Fruit fly (Drosophila melanogaster): ENCODE results near the gene CG15760.

DNA sequence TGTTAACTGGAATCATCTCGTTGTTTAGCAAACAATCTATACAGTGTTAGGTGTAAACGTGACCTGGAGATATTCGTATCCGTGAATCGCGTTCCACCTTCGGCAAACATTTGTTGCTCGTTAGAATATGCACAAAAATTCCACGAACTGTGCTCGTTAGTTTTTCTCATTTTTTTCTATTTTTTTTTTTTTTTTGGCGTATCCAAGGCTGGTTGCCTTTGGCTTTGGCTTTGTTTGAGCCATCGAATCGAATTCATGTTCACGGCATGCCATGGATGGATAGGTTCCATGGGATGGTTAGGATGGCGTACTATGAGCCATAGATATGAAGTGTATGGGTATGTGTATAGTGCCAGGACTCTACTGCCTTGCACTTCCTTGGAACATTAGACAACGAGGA is 30.2 kb downstream of the CG15760 start:
- no peak for TF ChIP-seq lola (GFP tag; optimal IDR thresholded peaks at IDR 0.05)
- no peak for TF ChIP-seq Rfx (GFP tag; IDR thresholded peaks at IDR 0.05)
- no peak for TF ChIP-seq CG9876 (GFP tag; optimal IDR thresholded peaks at IDR 0.05)
- TF ChIP-seq CG12155 (GFP tag; optimal IDR thresholded peaks at IDR 0.05), result no peak
- no peak for TF ChIP-seq CG12219 (GFP tag; optimal IDR thresholded peaks at IDR 0.05)
- no peak for TF ChIP-seq Fer3 (tag; optimal IDR thresholded peaks at IDR 0.05)
- no peak for TF ChIP-seq CG1832 (GFP tag; optimal IDR thresholded peaks at IDR 0.05)
- TF ChIP-seq hth (optimal IDR thresholded peaks at IDR 0.05), result no peak
- TF ChIP-seq CG7271 (tag; optimal IDR thresholded peaks at IDR 0.05), result no peak
- no peak for TF ChIP-seq pfk (GFP tag; optimal IDR thresholded peaks at IDR 0.05)
- TF ChIP-seq insv (GFP tag; optimal IDR thresholded peaks at IDR 0.05), result no peak
